Fruit fly (Drosophila melanogaster) whole organism, wandering third instar larva: ENCODE measurements around the gene CG32228.

Experiments
- CG32264 ChIP-seq: fragments of 200-800 bp; sonication (Bioruptor generic); optimal IDR thresholded peaks from 2 replicates; lab custom pipeline; 2016; ENCODE audit warnings: missing biosample characterization, missing genetic modification characterization
- CG9705 ChIP-seq: fragments of 200-800 bp; sonication (Bioruptor generic); optimal IDR thresholded peaks from 2 replicates; lab custom pipeline; 2018; ENCODE audit warnings: missing biosample characterization, mild to moderate bottlenecking, missing genetic modification characterization
- CrebA ChIP-seq: fragments of 200-800 bp; sonication (Bioruptor generic); optimal IDR thresholded peaks from 2 replicates; lab custom pipeline; 2016; ENCODE audit warnings: missing biosample characterization, mild to moderate bottlenecking, missing genetic modification characterization, borderline replicate concordance
- Dif ChIP-seq: fragments of 200-275, 200-300 bp; sonication (Bioruptor generic); optimal IDR thresholded peaks from 2 replicates; lab custom pipeline; 2018; ENCODE audit warnings: missing biosample characterization, missing genetic modification characterization; ENCODE audit not compliant: partially characterized antibody
- GATAd ChIP-seq: sonication (Bioruptor generic); optimal IDR thresholded peaks from 2 replicates; lab custom pipeline; 2016; ENCODE audit warnings: missing biosample characterization, missing genetic modification characterization
- HLH106 ChIP-seq: fragments of 200-800 bp; optimal IDR thresholded peaks from 3 replicates; lab custom pipeline; 2019; ENCODE audit warnings: missing biosample characterization, mild to moderate bottlenecking, missing genetic modification characterization, moderate library complexity
- Hnf4 ChIP-seq: fragments of 200-800 bp; sonication (Bioruptor generic); optimal IDR thresholded peaks from 2 replicates; lab custom pipeline; 2016; ENCODE audit warnings: missing biosample characterization, mild to moderate bottlenecking, missing genetic modification characterization
- Hr78 ChIP-seq: fragments of >200 bp; optimal IDR thresholded peaks from 2 replicates; lab custom pipeline; 2017; ENCODE audit warnings: missing biosample characterization, missing genetic modification characterization
- Hr83 ChIP-seq: fragments of 200-300 bp; sonication (Bioruptor generic); optimal IDR thresholded peaks from 2 replicates; lab custom pipeline; 2016; ENCODE audit warnings: missing biosample characterization, mild to moderate bottlenecking, missing genetic modification characterization, moderate library complexity; ENCODE audit not compliant: poor library complexity, severe bottlenecking
- Jra ChIP-seq: sonication (Bioruptor generic); optimal IDR thresholded peaks from 2 replicates; lab custom pipeline; 2016; ENCODE audit warnings: missing biosample characterization, missing genetic modification characterization
- Mio ChIP-seq: sonication (Bioruptor generic); optimal IDR thresholded peaks from 2 replicates; lab custom pipeline; 2016; ENCODE audit warnings: missing biosample characterization, missing genetic modification characterization
- Myc ChIP-seq: fragments of >200 bp; optimal IDR thresholded peaks from 2 replicates; lab custom pipeline; 2017
- OdsH ChIP-seq: fragments of 200-800 bp; sonication (Bioruptor generic); optimal IDR thresholded peaks from 2 replicates; lab custom pipeline; 2016; ENCODE audit warnings: missing biosample characterization, mild to moderate bottlenecking, missing genetic modification characterization
- Rel ChIP-seq, 2 experiments: fragments of 200-800 bp; sonication (Bioruptor generic) in 1 of 2; optimal IDR thresholded peaks; 2 replicates in 1 of 2; 3 replicates in 1 of 2; lab custom pipeline; 2016 to 2019; ENCODE audit warnings: mild to moderate bottlenecking in 2 of 2, missing biosample characterization in 2 of 2, missing genetic modification characterization in 2 of 2, moderate library complexity in 1 of 2
- Sp1 ChIP-seq: fragments of 200-800 bp; sonication (Bioruptor generic); optimal IDR thresholded peaks from 3 replicates; lab custom pipeline; 2019; ENCODE audit warnings: missing biosample characterization, mild to moderate bottlenecking, missing genetic modification characterization, moderate library complexity
- Vsx2 ChIP-seq: fragments of 200-300, 225-300 bp; sonication (Bioruptor generic); optimal IDR thresholded peaks from 2 replicates; lab custom pipeline; 2018; ENCODE audit warnings: missing biosample characterization, missing genetic modification characterization; ENCODE audit not compliant: partially characterized antibody
- br ChIP-seq: fragments of 200-800 bp; sonication (Bioruptor generic); optimal IDR thresholded peaks from 2 replicates; lab custom pipeline; 2016; ENCODE audit warnings: missing biosample characterization, missing genetic modification characterization
- brk ChIP-seq: fragments of 200-800 bp; sonication (Bioruptor generic); optimal IDR thresholded peaks from 2 replicates; lab custom pipeline; 2016; ENCODE audit warnings: missing biosample characterization, mild to moderate bottlenecking, missing genetic modification characterization
- dl ChIP-seq, 2 experiments: fragments of 175-275, 200-275 bp in 1 of 2; fragments of 200-275 bp in 1 of 2; sonication (Bioruptor generic); optimal IDR thresholded peaks; lab custom pipeline; 2018; ENCODE audit warnings: mild to moderate bottlenecking in 2 of 2, missing biosample characterization in 2 of 2, missing genetic modification characterization in 2 of 2, moderate library complexity in 2 of 2; ENCODE audit not compliant: partially characterized antibody in 2 of 2, insufficient read depth in 1 of 2
- foxo ChIP-seq, 2 experiments: fragments of 200-800 bp; sonication (Bioruptor generic); optimal IDR thresholded peaks; 2 replicates in 1 of 2; 3 replicates in 1 of 2; lab custom pipeline; 2016 to 2017; ENCODE audit warnings: missing biosample characterization in 2 of 2, missing genetic modification characterization in 2 of 2
- fru ChIP-seq: fragments of 200-800 bp; sonication (Bioruptor generic); optimal IDR thresholded peaks from 3 replicates; lab custom pipeline; 2016; ENCODE audit warnings: missing biosample characterization, mild to moderate bottlenecking, missing genetic modification characterization
- h ChIP-seq: fragments of 200-800 bp; sonication (Bioruptor generic); optimal IDR thresholded peaks from 3 replicates; lab custom pipeline; 2016; ENCODE audit warnings: missing biosample characterization, mild to moderate bottlenecking, missing genetic modification characterization
- lola ChIP-seq: fragments of >200 bp; optimal IDR thresholded peaks from 2 replicates; lab custom pipeline; 2017; ENCODE audit warnings: missing biosample characterization, missing genetic modification characterization
- psq ChIP-seq: fragments of 200-800 bp; sonication (Bioruptor generic); optimal IDR thresholded peaks from 3 replicates; lab custom pipeline; 2017; ENCODE audit warnings: missing biosample characterization, mild to moderate bottlenecking, missing genetic modification characterization, moderate library complexity
- rgr ChIP-seq: fragments of 200-800 bp; sonication (Bioruptor generic); optimal IDR thresholded peaks from 3 replicates; lab custom pipeline; 2016; ENCODE audit warnings: missing biosample characterization, mild to moderate bottlenecking, missing genetic modification characterization
- sage ChIP-seq: fragments of 200-800 bp; sonication (Bioruptor generic); optimal IDR thresholded peaks from 2 replicates; lab custom pipeline; 2016; ENCODE audit warnings: missing biosample characterization, mild to moderate bottlenecking, missing genetic modification characterization
- sv ChIP-seq: fragments of 200-800 bp; sonication (Bioruptor generic); optimal IDR thresholded peaks from 3 replicates; lab custom pipeline; 2016; ENCODE audit warnings: missing biosample characterization, missing genetic modification characterization
- tai ChIP-seq: sonication (Bioruptor generic); optimal IDR thresholded peaks from 2 replicates; lab custom pipeline; 2016; ENCODE audit warnings: missing biosample characterization, missing genetic modification characterization
- usp ChIP-seq: fragments of >200 bp; optimal IDR thresholded peaks from 2 replicates; lab custom pipeline; 2017; ENCODE audit warnings: missing biosample characterization, missing genetic modification characterization

CG32228 gene

DNA sequence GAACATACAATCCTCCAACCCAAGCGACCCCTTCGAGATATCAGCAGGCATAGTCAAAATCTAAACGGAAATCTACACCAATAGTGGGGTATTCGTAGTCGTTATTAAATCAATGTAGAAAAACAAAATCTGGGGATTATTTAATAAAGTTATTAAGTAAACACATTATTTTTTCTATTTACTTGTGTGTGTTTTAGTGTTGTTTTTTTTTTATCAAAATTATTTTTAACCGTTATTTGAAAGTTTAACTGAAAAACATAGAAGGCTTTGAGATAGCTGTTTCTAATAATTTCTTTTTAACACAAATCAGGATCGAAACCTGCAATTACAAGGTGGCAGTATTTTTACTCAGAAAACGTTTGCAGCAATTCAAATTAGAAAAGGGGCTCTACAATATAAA is 43.7 kb downstream of the CG32228 start, which contains the start of gene polo:
Gene polo (plus strand): TSS at position 301 of the 400 bp plus-strand sequence.
- TF ChIP-seq CG32264 (no peak), OdsH (GFP tag; lab: Kevin White, UChicago) (no peak), Hnf4 (GFP tag; lab: Kevin White, UChicago) (no peak), brk (GFP tag; lab: Kevin White, UChicago) (no peak), dl (GFP tag; optimal IDR thresholded peaks at IDR 0.05; lab: Kevin White, UChicago; ENCODE audit: insufficient read depth in 1 of 2, partially characterized antibody in 2 of 2) (no peak), tai (GFP tag; lab: Kevin White, UChicago) (no peak)

DNA sequence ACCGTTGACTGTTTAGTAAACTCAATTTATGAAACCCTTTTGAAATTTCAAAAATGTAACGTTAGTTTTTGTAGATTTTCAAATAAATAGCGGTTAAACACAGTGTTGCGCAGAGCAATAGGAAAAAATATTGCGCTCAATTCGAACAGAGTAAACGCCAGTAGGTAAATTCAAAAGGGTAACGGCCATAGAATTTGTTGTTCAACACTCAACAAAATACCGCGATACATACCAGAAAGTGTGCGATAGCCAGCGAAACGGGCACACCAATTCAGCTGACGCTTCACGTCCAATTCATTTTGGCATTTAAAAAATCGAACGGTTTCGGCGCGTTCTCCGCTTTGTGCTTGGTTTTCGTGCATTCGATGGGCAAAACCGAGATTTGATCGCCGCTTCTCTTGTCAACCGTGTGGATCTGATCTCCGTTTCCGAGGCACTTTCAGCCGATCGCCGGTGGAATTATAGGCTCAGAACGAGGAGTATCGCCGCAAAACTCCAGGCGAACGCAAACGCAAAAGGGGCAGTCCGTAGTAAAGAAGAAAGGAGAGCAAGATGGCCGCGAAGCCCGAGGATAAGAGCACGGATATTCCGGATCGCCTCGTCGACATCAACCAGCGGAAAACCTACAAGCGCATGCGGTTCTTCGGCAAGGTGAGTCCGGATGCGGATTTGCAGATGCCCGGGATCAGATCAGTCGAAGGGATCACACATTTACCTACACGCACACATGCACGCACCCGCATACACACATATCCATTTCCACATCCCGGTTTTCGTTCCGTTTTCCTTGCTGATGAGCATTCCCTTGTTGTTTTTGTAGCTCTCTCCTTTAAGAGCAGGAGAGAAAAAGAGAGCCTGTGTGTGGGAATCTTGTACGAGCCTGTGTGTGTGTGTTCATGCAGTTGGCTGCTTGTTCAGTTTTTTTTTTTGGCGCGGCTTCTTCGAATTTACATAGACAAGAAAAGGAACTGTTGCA is 44.4 kb downstream of the CG32228 start:
- no peak for TF ChIP-seq br (GFP tag; lab: Kevin White, UChicago)
- no peak for TF ChIP-seq usp
- peak; percentile 38 for TF ChIP-seq Hr83 (GFP tag; lab: Kevin White, UChicago)
- TF ChIP-seq sv: peak; percentile 43
- peak; percentile 54 for TF ChIP-seq psq (GFP tag; lab: Kevin White, UChicago)
- TF ChIP-seq foxo (GFP tag; optimal IDR thresholded peaks at IDR 0.05; lab: Kevin White, UChicago): peak in 1 of 2 experiments; percentile 53
- peak; percentile 66 for TF ChIP-seq rgr (GFP tag; lab: Kevin White, UChicago)
- peak; percentile 39 for TF ChIP-seq Myc (lab: Kevin White, UChicago)
- TF ChIP-seq Vsx2 (GFP tag; lab: Kevin White, UChicago): no peak
- TF ChIP-seq Rel (GFP tag; optimal IDR thresholded peaks at IDR 0.05; lab: Kevin White, UChicago): no peak
- peak; percentile 33 for TF ChIP-seq Rel (tag; optimal IDR thresholded peaks at IDR 0.05; lab: Kevin White, UChicago)
- peak; percentile 57 for TF ChIP-seq Hnf4 (GFP tag; lab: Kevin White, UChicago)
- TF ChIP-seq dl (GFP tag; optimal IDR thresholded peaks at IDR 0.05; lab: Kevin White, UChicago; ENCODE audit: insufficient read depth in 1 of 2, partially characterized antibody in 2 of 2): peak in 1 of 2 experiments; percentile 19
- no peak for TF ChIP-seq lola (GFP tag; lab: Kevin White, UChicago)
- no peak for TF ChIP-seq CrebA (GFP tag; lab: Kevin White, UChicago)
- TF ChIP-seq Hr78: no peak
- TF ChIP-seq HLH106 (tag; lab: Kevin White, UChicago): peak; percentile 23
- peak; percentile 18 for TF ChIP-seq CG9705 (GFP tag; lab: Kevin White, UChicago)
- TF ChIP-seq, all 38 proteins: peak for 11

DNA sequence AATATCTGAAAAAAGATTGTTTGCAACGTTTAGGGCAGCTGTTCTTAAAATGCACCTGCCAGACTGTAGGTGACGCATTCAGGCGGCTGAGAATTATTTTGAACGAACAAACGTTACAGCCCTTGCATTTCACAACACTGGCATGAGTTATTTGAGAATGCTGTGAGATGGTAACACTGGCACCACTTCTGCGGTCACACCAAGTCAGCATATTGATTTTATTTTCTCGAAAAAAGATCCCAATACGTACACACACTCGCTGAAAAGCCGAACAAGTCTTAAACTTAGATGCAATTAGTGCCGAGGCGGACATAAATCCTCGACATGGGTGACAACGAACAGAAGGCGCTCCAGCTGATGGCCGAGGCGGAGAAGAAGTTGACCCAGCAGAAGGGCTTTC is 47.9 kb downstream of the CG32228 start, which contains the start of gene alphaSnap:
Gene alphaSnap (plus strand): TSS at position 164 of the 400 bp plus-strand sequence.
- TF ChIP-seq Jra (peak; percentile 91), sv (no peak), fru (GFP tag; lab: Kevin White, UChicago) (peak; percentile 24), Sp1 (peak; percentile 27), rgr (GFP tag; lab: Kevin White, UChicago) (peak; percentile 72), sage (peak; percentile 35), Dif (GFP tag; lab: Kevin White, UChicago) (peak; percentile 21), Vsx2 (GFP tag; lab: Kevin White, UChicago) (no peak), h (GFP tag; lab: Kevin White, UChicago) (peak; percentile 61), Mio (GFP tag; lab: Kevin White, UChicago) (no peak), Hr83 (GFP tag; lab: Kevin White, UChicago) (peak; percentile 8), tai (GFP tag; lab: Kevin White, UChicago) (peak; percentile 35), psq (GFP tag; lab: Kevin White, UChicago) (peak; percentile 49), Hnf4 (GFP tag; lab: Kevin White, UChicago) (peak; percentile 60), OdsH (GFP tag; lab: Kevin White, UChicago) (peak; percentile 22), Rel (GFP tag; optimal IDR thresholded peaks at IDR 0.05; lab: Kevin White, UChicago) (peak; percentile 0), Rel (tag; optimal IDR thresholded peaks at IDR 0.05; lab: Kevin White, UChicago) (peak; percentile 55), Myc (lab: Kevin White, UChicago) (no peak), usp (no peak), dl (GFP tag; optimal IDR thresholded peaks at IDR 0.05; lab: Kevin White, UChicago; ENCODE audit: insufficient read depth in 1 of 2, partially characterized antibody in 2 of 2) (peak in 1 of 2 experiments; percentile 18), foxo (GFP tag; optimal IDR thresholded peaks at IDR 0.05; lab: Kevin White, UChicago) (peak in 1 of 2 experiments; percentile 49), br (GFP tag; lab: Kevin White, UChicago) (peak; percentile 51), GATAd (no peak), HLH106 (tag; lab: Kevin White, UChicago) (peak; percentile 22)
